Worm (Caenorhabditis elegans) whole organism, L1 larva: ENCODE data around the gene M01E10.3.

Experiments
- ces-1 ChIP-seq: fragments of 150-350 bp; optimal IDR thresholded peaks from 2 replicates; lab custom pipeline; 2014; ENCODE audit warnings: missing biosample characterization, missing genetic modification reagents, missing genetic modification characterization
- fkh-4 ChIP-seq: sonication (generic microtip); optimal IDR thresholded peaks from 2 replicates; lab custom pipeline; 2016; ENCODE audit warnings: missing compliant biosample characterization, missing genetic modification characterization, borderline replicate concordance

ce11 chrIII:2005729-2006128, 48.3 kb downstream of the M01E10.3 start, which contains the start of gene Y39A3B.1:
- no peak for TF ChIP-seq ces-1 (GFP tag; lab: Kevin White, UChicago)
- no peak for TF ChIP-seq fkh-4 (tag; lab: Kevin White, UChicago)
